Worm (Caenorhabditis elegans) whole organism, L4 larva: ENCODE data around the gene ced-11.

Experiments
- F49E8.2 ChIP-seq: sonication (generic microtip); optimal IDR thresholded peaks from 2 replicates; lab custom pipeline; 2016; ENCODE audit warnings: missing compliant biosample characterization, mild to moderate bottlenecking, missing genetic modification characterization, borderline replicate concordance
- Y75B8A.6 ChIP-seq: fragments of 200-800 bp; sonication (Bioruptor generic); IDR thresholded peaks from 2 replicates; pipeline ENCODE4 v1.3.6; 2022; ENCODE audit warnings: missing genetic modification reagents, missing genetic modification characterization, missing compliant biosample characterization
- aly-2 ChIP-seq: sonication (generic microtip); optimal IDR thresholded peaks from 2 replicates; lab custom pipeline; 2018; ENCODE audit warnings: missing biosample characterization, missing genetic modification characterization
- arid-1 ChIP-seq: fragments of 200-800 bp; sonication (Bioruptor generic); conservative IDR thresholded peaks from 2 replicates; pipeline ENCODE4 v1.3.6; 2022; ENCODE audit warnings: missing genetic modification reagents, missing genetic modification characterization, missing compliant biosample characterization
- ceh-28 ChIP-seq: fragments of 150-350 bp; optimal IDR thresholded peaks from 2 replicates; lab custom pipeline; 2014; ENCODE audit warnings: missing biosample characterization, missing genetic modification reagents, missing genetic modification characterization
- daf-16 ChIP-seq, 3 experiments: sonication (generic microtip); optimal IDR thresholded peaks; 2 replicates each; lab custom pipeline; 2016 to 2017; ENCODE audit warnings: missing genetic modification characterization in 3 of 3, missing genetic modification reagents in 3 of 3, mild to moderate bottlenecking in 2 of 3, missing compliant biosample characterization in 2 of 3, missing biosample characterization in 1 of 3, moderate library complexity in 1 of 3
- egl-27 ChIP-seq: sonication (generic microtip); optimal IDR thresholded peaks from 3 replicates; lab custom pipeline; 2017; ENCODE audit warnings: missing biosample characterization, missing genetic modification reagents, missing genetic modification characterization
- nhr-11 ChIP-seq: fragments of 150-350 bp; optimal IDR thresholded peaks from 2 replicates; lab custom pipeline; 2014; ENCODE audit warnings: missing biosample characterization, missing genetic modification characterization
- pqm-1 ChIP-seq: sonication (generic microtip); optimal IDR thresholded peaks from 2 replicates; lab custom pipeline; 2017; ENCODE audit warnings: missing biosample characterization, missing genetic modification characterization
- snpc-4 ChIP-seq: fragments of 150-350 bp; optimal IDR thresholded peaks from 2 replicates; lab custom pipeline; 2014; ENCODE audit warnings: missing biosample characterization, missing genetic modification characterization

DNA sequence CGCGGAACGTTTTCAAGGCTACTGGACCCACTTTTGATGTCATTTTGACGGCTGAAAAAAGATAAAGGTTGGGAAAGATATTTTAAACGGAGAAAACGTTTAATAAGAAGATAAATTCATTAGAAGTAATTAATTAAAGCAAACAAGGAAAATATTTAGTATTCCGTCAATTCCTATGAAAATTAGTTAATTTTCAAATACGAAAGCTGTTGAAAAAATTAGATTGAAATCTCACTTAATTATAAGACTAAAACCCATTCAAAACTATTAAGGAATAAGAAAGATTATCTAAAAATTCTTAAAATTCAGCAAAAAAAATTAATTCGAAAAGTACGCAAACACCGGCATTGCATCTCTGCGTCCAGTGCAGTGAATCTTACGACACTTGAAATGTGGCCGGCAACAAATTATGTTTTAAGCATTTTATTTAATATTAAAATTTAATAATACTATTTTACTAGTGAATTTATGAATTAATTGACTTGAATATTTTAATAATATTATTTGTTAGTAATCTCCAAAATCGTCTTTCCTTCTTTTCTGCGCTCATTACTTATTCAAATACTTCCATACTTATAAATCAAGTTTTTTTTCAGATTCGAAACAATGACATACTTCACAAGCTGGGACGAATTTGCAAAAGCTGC, 25.5 kb downstream of the ced-11 start, which contains the start of the genes ZK512.2 and ZK512.4:
- no peak for TF ChIP-seq arid-1 (GFP tag; lab: Robert Waterston, UW)
- no peak for TF ChIP-seq ceh-28 (tag; lab: Kevin White, UChicago)
- TF ChIP-seq F49E8.2 (tag; lab: Kevin White, UChicago), result no peak
- no peak for TF ChIP-seq snpc-4 (tag; lab: Kevin White, UChicago)
- no peak for TF ChIP-seq Y75B8A.6 (GFP tag; lab: Robert Waterston, UW)
- TF ChIP-seq pqm-1 (tag; lab: Kevin White, UChicago), result no peak
- TF ChIP-seq nhr-11 (tag; lab: Kevin White, UChicago), result no peak
- TF ChIP-seq egl-27, result no peak
- TF ChIP-seq daf-16 (GFP tag; optimal IDR thresholded peaks at IDR 0.05; lab: Kevin White, UChicago), result no peak
- no peak for TF ChIP-seq daf-16 (tag; optimal IDR thresholded peaks at IDR 0.05; lab: Kevin White, UChicago)
- no peak for TF ChIP-seq aly-2 (tag; lab: Kevin White, UChicago)
